Worm (Caenorhabditis elegans) whole organism, L2 larva: ENCODE data around the gene clec-203.

Source experiments
- R02D3.7 ChIP-seq: fragments of 150-350 bp; optimal IDR thresholded peaks from 2 replicates; lab custom pipeline; 2014; ENCODE audit warnings: missing biosample characterization, missing genetic modification characterization
- alr-1 ChIP-seq: fragments of 150-350 bp; optimal IDR thresholded peaks from 2 replicates; lab custom pipeline; 2014; ENCODE audit warnings: missing biosample characterization, missing genetic modification characterization
- ama-1 ChIP-seq: fragments of 150-350 bp; optimal IDR thresholded peaks from 2 replicates; lab custom pipeline; 2018; ENCODE audit warnings: inconsistent platforms
- ceh-16 ChIP-seq: fragments of 150-350 bp; optimal IDR thresholded peaks from 2 replicates; lab custom pipeline; 2014; ENCODE audit warnings: missing biosample characterization, missing genetic modification characterization
- lin-13 ChIP-seq: fragments of 150-350 bp; optimal IDR thresholded peaks from 2 replicates; lab custom pipeline; 2014; ENCODE audit warnings: missing biosample characterization, missing genetic modification reagents, missing genetic modification characterization
- lin-39 ChIP-seq: fragments of 150-350 bp; optimal IDR thresholded peaks from 2 replicates; lab custom pipeline; 2014; ENCODE audit warnings: missing biosample characterization, missing genetic modification reagents, missing genetic modification characterization
- mdl-1 ChIP-seq, 2 experiments: fragments of 150-350 bp in 1 of 2; sonication (generic microtip) in 1 of 2; optimal IDR thresholded peaks; 2 replicates each; lab custom pipeline; 2017; ENCODE audit warnings: missing biosample characterization in 2 of 2, missing genetic modification characterization in 2 of 2
- nhr-11 ChIP-seq: fragments of 150-350 bp; optimal IDR thresholded peaks from 2 replicates; lab custom pipeline; 2014; ENCODE audit warnings: missing biosample characterization, missing genetic modification characterization
- nhr-25 ChIP-seq: fragments of 150-350 bp; sonication (generic microtip); optimal IDR thresholded peaks from 3 replicates; lab custom pipeline; 2014; ENCODE audit warnings: missing biosample characterization, missing genetic modification characterization
- nhr-77 ChIP-seq: fragments of 150-350 bp; optimal IDR thresholded peaks from 2 replicates; lab custom pipeline; 2014; ENCODE audit warnings: missing biosample characterization, missing genetic modification characterization
- skn-1 ChIP-seq: sonication (generic microtip); optimal IDR thresholded peaks from 2 replicates; lab custom pipeline; 2017; ENCODE audit warnings: missing biosample characterization, missing genetic modification characterization
- snpc-4 ChIP-seq: fragments of 150-350 bp; optimal IDR thresholded peaks from 2 replicates; lab custom pipeline; 2014; ENCODE audit warnings: missing biosample characterization, missing genetic modification characterization
- unc-62 ChIP-seq: fragments of 150-350 bp; optimal IDR thresholded peaks from 2 replicates; lab custom pipeline; 2014; ENCODE audit warnings: missing biosample characterization, missing genetic modification reagents, missing genetic modification characterization
- zag-1 ChIP-seq: fragments of 150-350 bp; optimal IDR thresholded peaks from 2 replicates; lab custom pipeline; 2014; ENCODE audit warnings: missing biosample characterization, missing genetic modification characterization

- TF ChIP-seq alr-1 (tag; lab: Kevin White, UChicago) (no peak), nhr-77 (no peak), unc-62 (GFP tag; lab: Kevin White, UChicago) (no peak), ceh-16 (tag; lab: Kevin White, UChicago) (no peak), mdl-1 (tag; optimal IDR thresholded peaks at IDR 0.05; lab: Kevin White, UChicago) (no peak), skn-1 (tag; lab: Kevin White, UChicago) (no peak), lin-13 (no peak), lin-39 (no peak), R02D3.7 (no peak), nhr-25 (no peak), snpc-4 (tag; lab: Kevin White, UChicago) (no peak), ama-1 (no peak), zag-1 (tag; lab: Kevin White, UChicago) (no peak), nhr-11 (tag; lab: Kevin White, UChicago) (no peak)
Observed at ce11 chrV:1074946-1075345, 13.1 kb upstream of the clec-203 start, which contains the start of gene K10C9.1.
